Fruit fly (Drosophila melanogaster) whole organism, adult: ENCODE results near the gene CG31415.

Experiments
- CG5204 ChIP-seq: fragments of 200-800 bp; sonication (Bioruptor generic); optimal IDR thresholded peaks from 2 replicates; lab custom pipeline; 2016; ENCODE audit warnings: missing biosample characterization, missing genetic modification characterization
- CG7045 ChIP-seq: fragments of 200-800 bp; sonication (Bioruptor generic); optimal IDR thresholded peaks from 2 replicates; lab custom pipeline; 2017; ENCODE audit warnings: missing biosample characterization, mild to moderate bottlenecking, missing genetic modification characterization
- CG7101 ChIP-seq: fragments of 200-800 bp; sonication (Bioruptor generic); optimal IDR thresholded peaks from 2 replicates; lab custom pipeline; 2018; ENCODE audit warnings: missing biosample characterization, mild to moderate bottlenecking, missing genetic modification characterization, moderate library complexity
- Clk ChIP-seq: fragments of 200-800 bp; sonication (Bioruptor generic); optimal IDR thresholded peaks from 2 replicates; lab custom pipeline; 2017; ENCODE audit warnings: missing biosample characterization, missing genetic modification characterization
- Crg-1 ChIP-seq: fragments of 200-800 bp; sonication (Bioruptor generic); optimal IDR thresholded peaks from 2 replicates; lab custom pipeline; 2016; ENCODE audit warnings: missing biosample characterization, missing genetic modification characterization
- Mnt ChIP-seq: fragments of 200-800 bp; sonication (Bioruptor generic); optimal IDR thresholded peaks from 2 replicates; lab custom pipeline; 2016; ENCODE audit warnings: missing biosample characterization, mild to moderate bottlenecking, missing genetic modification characterization
- kay ChIP-seq: fragments of 200-800 bp; sonication (Bioruptor generic); peaks from one replicate; lab custom pipeline; 2016; ENCODE audit warnings: missing biosample characterization, missing genetic modification characterization, borderline replicate concordance
- tj ChIP-seq: fragments of 200-800 bp; sonication (Bioruptor generic); optimal IDR thresholded peaks from 3 replicates; lab custom pipeline; 2017; ENCODE audit warnings: missing biosample characterization, mild to moderate bottlenecking, missing genetic modification characterization, moderate library complexity

- no peak for TF ChIP-seq CG7101 (tag; lab: Kevin White, UChicago)
- no peak for TF ChIP-seq CG5204 (GFP tag; lab: Kevin White, UChicago)
- TF ChIP-seq Crg-1 (GFP tag; lab: Kevin White, UChicago), result no peak
- TF ChIP-seq CG7045 (GFP tag; lab: Kevin White, UChicago), result no peak
- TF ChIP-seq Clk (GFP tag; lab: Kevin White, UChicago), result no peak
- no peak for TF ChIP-seq Mnt
- no peak for TF ChIP-seq kay
- no peak for TF ChIP-seq tj
Observed at dm6 chr3R:9701148-9701703, 42.1 kb upstream of the CG31415 start.
